Fruit fly (Drosophila melanogaster) whole organism, embryonic: Measurements from ENCODE around the gene CG10283.
A peak's percentile ranks its signal among the peaks of the same experiment; 100 is the strongest.

Experiments
- Abd-B ChIP-seq: fragments of 200-800 bp; sonication (Bioruptor generic); optimal IDR thresholded peaks from 2 replicates; lab custom pipeline; 2018; ENCODE audit warnings: missing biosample characterization, mild to moderate bottlenecking, missing genetic modification characterization, moderate library complexity
- B-H2 ChIP-seq: fragments of 200-800 bp; sonication (Bioruptor generic); optimal IDR thresholded peaks from 2 replicates; lab custom pipeline; 2018; ENCODE audit warnings: missing biosample characterization, mild to moderate bottlenecking, missing genetic modification characterization
- CG11085 ChIP-seq: fragments of 200-800 bp; sonication (Bioruptor generic); IDR thresholded peaks from 2 replicates; pipeline ENCODE4 v1.3.6; 2022; ENCODE audit warnings: missing biosample characterization, missing genetic modification characterization
- CG11560 ChIP-seq: fragments of 200-800 bp; sonication (Bioruptor generic); IDR thresholded peaks from 3 replicates; pipeline ENCODE4 v1.3.6; 2022; ENCODE audit warnings: missing biosample characterization, missing genetic modification characterization
- CG1233 ChIP-seq: fragments of 200-800 bp; sonication (Bioruptor generic); optimal IDR thresholded peaks from 4 replicates; lab custom pipeline; 2018; ENCODE audit warnings: missing biosample characterization, mild to moderate bottlenecking, missing genetic modification characterization
- CG12659 ChIP-seq: fragments of 200-800 bp; sonication (Bioruptor generic); optimal IDR thresholded peaks from 3 replicates; lab custom pipeline; 2017; ENCODE audit warnings: mild to moderate bottlenecking, missing biosample characterization, missing genetic modification reagents, missing genetic modification characterization
- CG14014 ChIP-seq: fragments of 200-800 bp; sonication (Bioruptor generic); IDR thresholded peaks from 2 replicates; pipeline ENCODE4 v1.3.6; 2022; ENCODE audit warnings: missing biosample characterization, missing genetic modification characterization
- CG14441 ChIP-seq: fragments of 200-800 bp; sonication (Bioruptor generic); IDR thresholded peaks from 2 replicates; pipeline ENCODE4 v1.3.6; 2022; ENCODE audit warnings: missing biosample characterization, missing genetic modification characterization
- CG14710 ChIP-seq: fragments of 200-800 bp; sonication (Bioruptor generic); optimal IDR thresholded peaks from 3 replicates; lab custom pipeline; 2019; ENCODE audit warnings: missing biosample characterization, mild to moderate bottlenecking, missing genetic modification characterization, moderate library complexity
- CG15696 ChIP-seq: fragments of 200-800 bp; sonication (Bioruptor generic); optimal IDR thresholded peaks from 2 replicates; lab custom pipeline; 2019; ENCODE audit warnings: missing biosample characterization, mild to moderate bottlenecking, missing genetic modification characterization, moderate library complexity
- CG17359 ChIP-seq: fragments of 200-800 bp; sonication (Bioruptor generic); optimal IDR thresholded peaks from 3 replicates; lab custom pipeline; 2018; ENCODE audit warnings: missing biosample characterization, mild to moderate bottlenecking, missing genetic modification characterization, moderate library complexity
- CG17361 ChIP-seq: fragments of 200-800 bp; sonication (Bioruptor generic); IDR thresholded peaks from 3 replicates; pipeline ENCODE4 v1.3.6; 2022; ENCODE audit warnings: missing biosample characterization, missing genetic modification characterization
- CG17568 ChIP-seq: fragments of 200-800 bp; sonication (Bioruptor generic); optimal IDR thresholded peaks from 2 replicates; lab custom pipeline; 2018; ENCODE audit warnings: missing biosample characterization, mild to moderate bottlenecking, missing genetic modification characterization, moderate library complexity
- CG18764 ChIP-seq: fragments of 200-800 bp; sonication (Bioruptor generic); optimal IDR thresholded peaks from 3 replicates; lab custom pipeline; 2016; ENCODE audit warnings: missing biosample characterization, missing genetic modification characterization
- CG31441 ChIP-seq: fragments of 200-800 bp; sonication (Bioruptor generic); IDR thresholded peaks from 2 replicates; pipeline ENCODE4 v1.3.6; 2022; ENCODE audit warnings: missing biosample characterization, missing genetic modification characterization
- CG32767 ChIP-seq: fragments of 200-800 bp; sonication (Bioruptor generic); IDR thresholded peaks from 2 replicates; pipeline ENCODE4 v1.3.6; 2022; ENCODE audit warnings: missing biosample characterization, missing genetic modification characterization
- CG3847 ChIP-seq: fragments of 200-800 bp; sonication (Bioruptor generic); IDR thresholded peaks from 2 replicates; pipeline ENCODE4 v1.3.6; 2022; ENCODE audit warnings: missing biosample characterization, missing genetic modification characterization
- CG4360 ChIP-seq: fragments of 200-800 bp; sonication (Bioruptor generic); IDR thresholded peaks from 2 replicates; pipeline ENCODE4 v1.3.6; 2022; ENCODE audit warnings: missing biosample characterization, missing genetic modification characterization
- CG4424 ChIP-seq: fragments of 200-800 bp; sonication (Bioruptor generic); optimal IDR thresholded peaks from 3 replicates; lab custom pipeline; 2016; ENCODE audit warnings: missing biosample characterization, missing genetic modification characterization
- CG4707 ChIP-seq: fragments of 200-800 bp; sonication (Bioruptor generic); optimal IDR thresholded peaks from 2 replicates; lab custom pipeline; 2018; ENCODE audit warnings: missing biosample characterization, mild to moderate bottlenecking, missing genetic modification characterization, moderate library complexity
- CG5953 ChIP-seq: fragments of 200-800 bp; sonication (Bioruptor generic); IDR thresholded peaks from 2 replicates; pipeline ENCODE4 v1.3.6; 2022; ENCODE audit warnings: missing biosample characterization, missing genetic modification characterization
- CG6254 ChIP-seq: fragments of 200-800 bp; sonication (Bioruptor generic); optimal IDR thresholded peaks from 3 replicates; lab custom pipeline; 2017; ENCODE audit warnings: mild to moderate bottlenecking, missing biosample characterization, missing genetic modification reagents, missing genetic modification characterization
- CG9437 ChIP-seq: fragments of 200-800 bp; sonication (Bioruptor generic); optimal IDR thresholded peaks from 2 replicates; lab custom pipeline; 2018; ENCODE audit warnings: missing biosample characterization, mild to moderate bottlenecking, missing genetic modification characterization
- Chrac-16 ChIP-seq: fragments of 200-800 bp; sonication (Bioruptor generic); optimal IDR thresholded peaks from 3 replicates; lab custom pipeline; 2016; ENCODE audit warnings: missing biosample characterization, missing genetic modification characterization
- Dek ChIP-seq: fragments of 200-800 bp; sonication (Bioruptor generic); optimal IDR thresholded peaks from 3 replicates; lab custom pipeline; 2019; ENCODE audit warnings: missing biosample characterization, mild to moderate bottlenecking, missing genetic modification characterization, moderate library complexity
- E2f1 ChIP-seq: fragments of 200-800 bp; sonication (Bioruptor generic); IDR thresholded peaks from 2 replicates; pipeline ENCODE4 v1.3.6; 2022; ENCODE audit warnings: missing biosample characterization, missing genetic modification characterization
- Pdp1 ChIP-seq, 2 experiments: fragments of 200-800 bp; sonication (Bioruptor generic); optimal IDR thresholded peaks; 3 replicates each; lab custom pipeline; 2016; ENCODE audit warnings: missing biosample characterization in 2 of 2, missing genetic modification characterization in 2 of 2, mild to moderate bottlenecking in 1 of 2, moderate library complexity in 1 of 2
- Ptx1 ChIP-seq: fragments of 200-800 bp; sonication (Bioruptor generic); IDR thresholded peaks from 2 replicates; pipeline ENCODE4 v1.3.6; 2022; ENCODE audit warnings: missing biosample characterization, missing genetic modification characterization
- ab ChIP-seq: fragments of 200-800 bp; sonication (Bioruptor generic); optimal IDR thresholded peaks from 2 replicates; lab custom pipeline; 2016; ENCODE audit warnings: missing biosample characterization, missing genetic modification characterization
- abd-A ChIP-seq: fragments of 200-800 bp; sonication (Bioruptor generic); optimal IDR thresholded peaks from 3 replicates; lab custom pipeline; 2019; ENCODE audit warnings: missing biosample characterization, mild to moderate bottlenecking, missing genetic modification characterization, moderate library complexity
- amos ChIP-seq: fragments of 200-800 bp; sonication (Bioruptor generic); IDR thresholded peaks from 2 replicates; pipeline ENCODE4 v1.3.6; 2022; ENCODE audit warnings: missing biosample characterization, missing genetic modification characterization; ENCODE audit not compliant: partially characterized antibody
- bbx ChIP-seq: fragments of 200-800 bp; sonication (Bioruptor generic); IDR thresholded peaks from 2 replicates; pipeline ENCODE4 v1.3.6; 2022; ENCODE audit warnings: missing biosample characterization, missing genetic modification characterization; ENCODE audit not compliant: partially characterized antibody
- bcd ChIP-seq: fragments of 200-800 bp; sonication (Bioruptor generic); optimal IDR thresholded peaks from 2 replicates; lab custom pipeline; 2017; ENCODE audit warnings: missing biosample characterization, mild to moderate bottlenecking, missing genetic modification characterization
- br ChIP-seq: fragments of >200 bp; optimal IDR thresholded peaks from 2 replicates; lab custom pipeline; 2017
- dmrt11E ChIP-seq: fragments of 200-800 bp; sonication (Bioruptor generic); optimal IDR thresholded peaks from 3 replicates; lab custom pipeline; 2018; ENCODE audit warnings: missing biosample characterization, mild to moderate bottlenecking, missing genetic modification characterization, moderate library complexity
- dysf ChIP-seq: fragments of 200-800 bp; sonication (Bioruptor generic); IDR thresholded peaks from 3 replicates; pipeline ENCODE4 v1.3.6; 2022; ENCODE audit warnings: missing biosample characterization, missing genetic modification characterization
- emc ChIP-seq: fragments of 200-800 bp; sonication (Bioruptor generic); optimal IDR thresholded peaks from 2 replicates; lab custom pipeline; 2016; ENCODE audit warnings: missing biosample characterization, missing genetic modification characterization
- esg ChIP-seq: fragments of 200-800 bp; sonication (Bioruptor generic); conservative IDR thresholded peaks from 2 replicates; pipeline ENCODE4 v1.3.6; 2022; ENCODE audit warnings: missing biosample characterization, missing genetic modification characterization
- fu2 ChIP-seq: fragments of 200-800 bp; sonication (Bioruptor generic); optimal IDR thresholded peaks from 2 replicates; lab custom pipeline; 2016; ENCODE audit warnings: missing biosample characterization, missing genetic modification characterization
- gsb ChIP-seq: fragments of 200-800 bp; sonication (Bioruptor generic); IDR thresholded peaks from 2 replicates; pipeline ENCODE4 v1.3.6; 2022; ENCODE audit warnings: missing biosample characterization, missing genetic modification characterization
- lab ChIP-seq: fragments of 200-800 bp; sonication (Bioruptor generic); optimal IDR thresholded peaks from 3 replicates; lab custom pipeline; 2017; ENCODE audit warnings: missing biosample characterization, missing genetic modification characterization, mild to moderate bottlenecking, moderate library complexity, missing genetic modification reagents
- org-1 ChIP-seq: fragments of 200-800 bp; sonication (Bioruptor generic); optimal IDR thresholded peaks from 2 replicates; lab custom pipeline; 2017; ENCODE audit warnings: missing biosample characterization, missing genetic modification characterization
- pita ChIP-seq: fragments of 200-800 bp; sonication (Bioruptor generic); optimal IDR thresholded peaks from 2 replicates; lab custom pipeline; 2017; ENCODE audit warnings: missing biosample characterization, mild to moderate bottlenecking, missing genetic modification characterization
- ro ChIP-seq: fragments of 200-800 bp; sonication (Bioruptor generic); IDR thresholded peaks from 2 replicates; pipeline ENCODE4 v1.3.6; 2022; ENCODE audit warnings: missing biosample characterization, missing genetic modification characterization
- scrt ChIP-seq: fragments of 200-800 bp; sonication (Bioruptor generic); optimal IDR thresholded peaks from 2 replicates; lab custom pipeline; 2018; ENCODE audit warnings: missing biosample characterization, mild to moderate bottlenecking, missing genetic modification characterization, moderate library complexity
- sim ChIP-seq: fragments of 200-800 bp; sonication (Bioruptor generic); IDR thresholded peaks from 2 replicates; pipeline ENCODE4 v1.3.6; 2022; ENCODE audit warnings: missing biosample characterization, missing genetic modification characterization
- sisA ChIP-seq: fragments of 200-800 bp; sonication (Bioruptor generic); IDR thresholded peaks from 2 replicates; pipeline ENCODE4 v1.3.6; 2022; ENCODE audit warnings: missing biosample characterization, missing genetic modification characterization
- tna ChIP-seq: fragments of 200-800 bp; sonication (Bioruptor generic); IDR thresholded peaks from 2 replicates; pipeline ENCODE4 v1.3.6; 2022; ENCODE audit warnings: missing biosample characterization, missing genetic modification characterization; ENCODE audit not compliant: partially characterized antibody
- trem ChIP-seq: fragments of 200-800 bp; optimal IDR thresholded peaks from 3 replicates; lab custom pipeline; 2019; ENCODE audit warnings: missing biosample characterization, mild to moderate bottlenecking, missing genetic modification characterization, moderate library complexity
- tup ChIP-seq: fragments of 200-800 bp; sonication (Bioruptor generic); optimal IDR thresholded peaks from 2 replicates; lab custom pipeline; 2016; ENCODE audit warnings: missing biosample characterization, mild to moderate bottlenecking, missing genetic modification characterization, moderate library complexity
- zen ChIP-seq: fragments of 200-800 bp; sonication (Bioruptor generic); optimal IDR thresholded peaks from 3 replicates; lab custom pipeline; 2018; ENCODE audit warnings: missing biosample characterization, mild to moderate bottlenecking, missing genetic modification characterization, moderate library complexity

CG10283 gene

dm6 chr2L:18441220-18441619 lies 43.1 kb downstream of the CG10283 start (continued):
- peak; percentile 30 for TF ChIP-seq CG12659
- TF ChIP-seq tna (GFP tag; lab: Robert Waterston, UW) = no peak
- peak; percentile 16 for TF ChIP-seq CG4424 (GFP tag; lab: Kevin White, UChicago)
- TF ChIP-seq CG32767 (GFP tag; lab: Robert Waterston, UW) = no peak
- peak; percentile 42; the same call in 1 of the 3 replicates for TF ChIP-seq CG17361
- no peak for TF ChIP-seq esg (GFP tag; lab: Robert Waterston, UW)
- TF ChIP-seq CG4707 (GFP tag; lab: Kevin White, UChicago) = peak; percentile 3
- no peak for TF ChIP-seq scrt
- peak; percentile 59; the same call in 1 of the 2 replicates for TF ChIP-seq bbx (GFP tag; lab: Robert Waterston, UW)
- peak; percentile 17 for TF ChIP-seq CG15696 (tag; lab: Kevin White, UChicago)
- no peak for TF ChIP-seq CG31441 (GFP tag; lab: Robert Waterston, UW)
- TF ChIP-seq B-H2 = peak; percentile 30
- TF ChIP-seq Abd-B (GFP tag; lab: Kevin White, UChicago) = no peak
- TF ChIP-seq CG5953 (GFP tag; lab: Robert Waterston, UW) = no peak
- TF ChIP-seq org-1 = no peak
- TF ChIP-seq CG11560 = no peak
- TF ChIP-seq sisA = no peak
- peak; percentile 47; the same call in 1 of the 3 replicates for TF ChIP-seq dysf (GFP tag; lab: Robert Waterston, UW)
- peak; percentile 3 for TF ChIP-seq dmrt11E (tag; lab: Kevin White, UChicago)
- TF ChIP-seq abd-A (tag; lab: Kevin White, UChicago) = no peak
- peak; percentile 28 for TF ChIP-seq fu2 (GFP tag; lab: Kevin White, UChicago)
- TF ChIP-seq CG14014 (GFP tag; lab: Robert Waterston, UW) = peak; percentile 24; the same call in 1 of the 2 replicates
- peak; percentile 31 for TF ChIP-seq bcd (GFP tag; lab: Kevin White, UChicago)
- peak; percentile 16 for TF ChIP-seq CG17359 (tag; lab: Kevin White, UChicago)
- TF ChIP-seq sim (GFP tag; lab: Robert Waterston, UW) = no peak
- no peak for TF ChIP-seq E2f1 (GFP tag; lab: Robert Waterston, UW)
- peak; percentile 4 for TF ChIP-seq CG1233 (GFP tag; lab: Kevin White, UChicago)
- no peak for TF ChIP-seq tup (GFP tag; lab: Kevin White, UChicago)
- TF ChIP-seq CG11085 = 0 out of 2 replicates have a peak, but pooled peaks have one; percentile 29
- no peak for TF ChIP-seq ab
- no peak for TF ChIP-seq CG17568 (GFP tag; lab: Kevin White, UChicago)
- 0 out of 2 replicates have a peak, but pooled peaks have one; percentile 22 for TF ChIP-seq CG4360
- peak; percentile 18 for TF ChIP-seq trem (tag; lab: Kevin White, UChicago)
- no peak for TF ChIP-seq emc (GFP tag; lab: Kevin White, UChicago)
- peak; percentile 50 for TF ChIP-seq Dek (tag; lab: Kevin White, UChicago)
- TF ChIP-seq Chrac-16 = peak; percentile 0
- no peak for TF ChIP-seq zen (tag; lab: Kevin White, UChicago)
- TF ChIP-seq amos = peak; percentile 84
- no peak for TF ChIP-seq br
- no peak for TF ChIP-seq CG6254 (GFP tag; lab: Kevin White, UChicago)
- TF ChIP-seq Pdp1 (GFP tag; optimal IDR thresholded peaks at IDR 0.05; lab: Kevin White, UChicago) = peak in 1 of 2 experiments; percentile 6
- no peak for TF ChIP-seq CG18764 (GFP tag; lab: Kevin White, UChicago)
- TF ChIP-seq CG14441 (GFP tag; lab: Robert Waterston, UW) = peak; percentile 21; the same call in 1 of the 2 replicates
- TF ChIP-seq CG3847 (GFP tag; lab: Robert Waterston, UW) = 0 out of 2 replicates have a peak, but pooled peaks have one; percentile 13
- TF ChIP-seq pita (GFP tag; lab: Kevin White, UChicago) = peak; percentile 6
- TF ChIP-seq ro (GFP tag; lab: Robert Waterston, UW) = peak; percentile 14; the same call in 1 of the 2 replicates
- peak; percentile 43; the same call in 1 of the 2 replicates for TF ChIP-seq Ptx1
- TF ChIP-seq CG14710 (tag; lab: Kevin White, UChicago) = peak; percentile 23
- TF ChIP-seq gsb (GFP tag; lab: Robert Waterston, UW) = no peak
- TF ChIP-seq lab (GFP tag; lab: Kevin White, UChicago) = peak; percentile 19
- TF ChIP-seq CG9437 (GFP tag; lab: Kevin White, UChicago) = no peak
